Worm (Caenorhabditis elegans): ENCODE data around the gene F23H11.7.

DNA sequence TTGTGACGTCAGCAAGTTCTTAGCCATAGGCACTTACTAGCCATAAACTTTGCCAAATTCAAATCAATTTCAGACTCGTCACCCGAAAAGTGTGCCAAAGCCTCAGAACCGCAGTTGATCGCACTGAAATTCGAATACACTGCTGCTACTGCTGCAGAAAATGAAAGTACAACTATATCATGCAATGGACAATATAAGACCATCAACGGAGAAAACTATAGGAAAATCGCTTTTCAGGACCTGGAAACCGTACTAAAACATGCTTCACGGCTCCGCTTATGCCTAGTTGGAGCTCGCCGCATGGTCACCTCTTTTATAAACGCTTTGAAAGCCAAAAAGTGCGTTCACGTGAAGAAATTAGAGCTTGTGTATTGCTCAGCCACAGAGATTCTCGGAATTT, 19.3 kb upstream of the F23H11.7 start, which contains the start of gene fbxa-22:
- TF ChIP-seq unc-39 (tag; optimal IDR thresholded peaks at IDR 0.05) = no peak
- no peak for TF ChIP-seq mdl-1 (tag; optimal IDR thresholded peaks at IDR 0.05)
- no peak for TF ChIP-seq aly-2 (tag; optimal IDR thresholded peaks at IDR 0.05)
- TF ChIP-seq nhr-12 (tag; optimal IDR thresholded peaks at IDR 0.05) = no peak
- TF ChIP-seq ama-1 (optimal IDR thresholded peaks at IDR 0.05) = no peak
- no peak for TF ChIP-seq nhr-25 (tag; optimal IDR thresholded peaks at IDR 0.05)
- no peak for TF ChIP-seq ceh-16 (tag; optimal IDR thresholded peaks at IDR 0.05)
- TF ChIP-seq unc-62 (GFP tag; optimal IDR thresholded peaks at IDR 0.05) = no peak
- TF ChIP-seq Y55F3AM.14 (GFP tag; optimal IDR thresholded peaks at IDR 0.05) = no peak
- no peak for TF ChIP-seq mbf-1 (tag; optimal IDR thresholded peaks at IDR 0.05)
- TF ChIP-seq sma-9 (GFP tag; optimal IDR thresholded peaks at IDR 0.05) = no peak
- no peak for TF ChIP-seq sma-9 (tag; optimal IDR thresholded peaks at IDR 0.05)
- TF ChIP-seq blmp-1 (tag; optimal IDR thresholded peaks at IDR 0.05; ENCODE audit: insufficient read depth) = no peak
- no peak for TF ChIP-seq F13H6.1 (tag; optimal IDR thresholded peaks at IDR 0.05)
